Fruit fly (Drosophila melanogaster) whole organism, embryonic: ENCODE results near the gene Cyp4ac2.
A peak's percentile ranks its signal among the peaks of the same experiment; 100 is the strongest.

Source experiments
- Antp ChIP-seq: fragments of 200-800 bp; sonication (Bioruptor generic); optimal IDR thresholded peaks from 3 replicates; lab custom pipeline; 2016; ENCODE audit warnings: missing biosample characterization, missing genetic modification characterization
- Asciz ChIP-seq: fragments of 200-800 bp; sonication (Bioruptor generic); optimal IDR thresholded peaks from 2 replicates; lab custom pipeline; 2017; ENCODE audit warnings: missing biosample characterization, mild to moderate bottlenecking, missing genetic modification characterization, missing genetic modification reagents
- C15 ChIP-seq: fragments of 200-800 bp; sonication (Bioruptor generic); IDR thresholded peaks from 3 replicates; pipeline ENCODE4 v1.3.6; 2022; ENCODE audit warnings: missing biosample characterization, missing genetic modification characterization
- CG10979 ChIP-seq: fragments of 200-800 bp; sonication (Bioruptor generic); optimal IDR thresholded peaks from 2 replicates; lab custom pipeline; 2018; ENCODE audit warnings: missing biosample characterization, mild to moderate bottlenecking, missing genetic modification characterization, moderate library complexity
- CG11247 ChIP-seq: fragments of 200-800 bp; sonication (Bioruptor generic); IDR thresholded peaks from 2 replicates; pipeline ENCODE4 v1.3.6; 2022; ENCODE audit warnings: missing biosample characterization, missing genetic modification characterization
- CG11504 ChIP-seq: fragments of 200-800 bp; sonication (Bioruptor generic); optimal IDR thresholded peaks from 3 replicates; lab custom pipeline; 2019; ENCODE audit warnings: missing biosample characterization, mild to moderate bottlenecking, missing genetic modification characterization, moderate library complexity
- CG1233 ChIP-seq: fragments of 200-800 bp; sonication (Bioruptor generic); optimal IDR thresholded peaks from 4 replicates; lab custom pipeline; 2018; ENCODE audit warnings: missing biosample characterization, mild to moderate bottlenecking, missing genetic modification characterization
- CG15073 ChIP-seq: fragments of 200-800 bp; sonication (Bioruptor generic); optimal IDR thresholded peaks from 2 replicates; lab custom pipeline; 2016; ENCODE audit warnings: missing biosample characterization, missing genetic modification characterization
- CG15269 ChIP-seq: fragments of 200-800 bp; sonication (Bioruptor generic); optimal IDR thresholded peaks from 2 replicates; lab custom pipeline; 2018; ENCODE audit warnings: missing biosample characterization, mild to moderate bottlenecking, missing genetic modification characterization, moderate library complexity
- CG15601 ChIP-seq: fragments of 200-800 bp; sonication (Bioruptor generic); optimal IDR thresholded peaks from 3 replicates; lab custom pipeline; 2019; ENCODE audit warnings: missing biosample characterization, mild to moderate bottlenecking, missing genetic modification characterization, moderate library complexity
- CG16813 ChIP-seq: fragments of 200-800 bp; sonication (Bioruptor generic); IDR thresholded peaks from 3 replicates; pipeline ENCODE4 v1.3.6; 2022; ENCODE audit warnings: missing biosample characterization, missing genetic modification characterization; ENCODE audit not compliant: partially characterized antibody
- CG18011 ChIP-seq: fragments of 200-800 bp; sonication (Bioruptor generic); optimal IDR thresholded peaks from 2 replicates; lab custom pipeline; 2017; ENCODE audit warnings: missing biosample characterization, missing genetic modification characterization, mild to moderate bottlenecking, moderate library complexity, missing genotype
- CG18619 ChIP-seq: fragments of 200-800 bp; sonication (Bioruptor generic); optimal IDR thresholded peaks from 3 replicates; lab custom pipeline; 2017; ENCODE audit warnings: missing biosample characterization, mild to moderate bottlenecking, missing genetic modification characterization
- CG2678 ChIP-seq: fragments of 200-800 bp; sonication (Bioruptor generic); optimal IDR thresholded peaks from 3 replicates; lab custom pipeline; 2019; ENCODE audit warnings: missing biosample characterization, mild to moderate bottlenecking, missing genetic modification characterization, moderate library complexity
- CG3407 ChIP-seq: fragments of 200-800 bp; sonication (Bioruptor generic); optimal IDR thresholded peaks from 2 replicates; lab custom pipeline; 2018; ENCODE audit warnings: missing biosample characterization, mild to moderate bottlenecking, missing genetic modification characterization
- CG3838 ChIP-seq: fragments of 200-800 bp; sonication (Bioruptor generic); optimal IDR thresholded peaks from 3 replicates; lab custom pipeline; 2016; ENCODE audit warnings: missing biosample characterization, missing genetic modification characterization
- CG6175 ChIP-seq: fragments of 200-800 bp; sonication (Bioruptor generic); IDR thresholded peaks from 3 replicates; pipeline ENCODE4 v1.3.6; 2022; ENCODE audit warnings: missing biosample characterization, missing genetic modification characterization
- CG7372 ChIP-seq: fragments of 200-800 bp; sonication (Bioruptor generic); IDR thresholded peaks from 2 replicates; pipeline ENCODE4 v1.3.6; 2022; ENCODE audit warnings: missing biosample characterization, missing genetic modification characterization
- CG7839 ChIP-seq: fragments of 200-800 bp; sonication (Bioruptor generic); optimal IDR thresholded peaks from 3 replicates; lab custom pipeline; 2018; ENCODE audit warnings: missing biosample characterization, mild to moderate bottlenecking, missing genetic modification characterization, moderate library complexity
- CG7928 ChIP-seq: fragments of 200-800 bp; sonication (Bioruptor generic); optimal IDR thresholded peaks from 2 replicates; lab custom pipeline; 2017; ENCODE audit warnings: missing biosample characterization, mild to moderate bottlenecking, missing genetic modification characterization
- CG8281 ChIP-seq: fragments of 200-800 bp; sonication (Bioruptor generic); optimal IDR thresholded peaks from 2 replicates; lab custom pipeline; 2018; ENCODE audit warnings: missing biosample characterization, mild to moderate bottlenecking, missing genetic modification characterization, moderate library complexity
- CG9437 ChIP-seq: fragments of 200-800 bp; sonication (Bioruptor generic); optimal IDR thresholded peaks from 2 replicates; lab custom pipeline; 2018; ENCODE audit warnings: missing biosample characterization, mild to moderate bottlenecking, missing genetic modification characterization
- Deaf1 ChIP-seq: fragments of 200-800 bp; optimal IDR thresholded peaks from 3 replicates; lab custom pipeline; 2019; ENCODE audit warnings: missing biosample characterization, mild to moderate bottlenecking, missing genetic modification characterization, moderate library complexity
- Dll ChIP-seq: fragments of 200-800 bp; sonication (Bioruptor generic); IDR thresholded peaks from 4 replicates; pipeline ENCODE4 v1.3.6; 2022; ENCODE audit warnings: missing biosample characterization, missing genetic modification characterization; ENCODE audit not compliant: partially characterized antibody
- Doc2 ChIP-seq: fragments of 200-800 bp; sonication (Bioruptor generic); IDR thresholded peaks from 2 replicates; pipeline ENCODE4 v1.3.6; 2022; ENCODE audit warnings: missing biosample characterization, missing genetic modification characterization
- HLHmδ ChIP-seq: fragments of 200-800 bp; sonication (Bioruptor generic); optimal IDR thresholded peaks from 2 replicates; lab custom pipeline; 2018; ENCODE audit warnings: missing biosample characterization, mild to moderate bottlenecking, missing genetic modification characterization, moderate library complexity
- Med ChIP-seq: fragments of 200-800 bp; sonication (Bioruptor generic); peaks from one replicate; lab custom pipeline; 2016; ENCODE audit warnings: missing biosample characterization, missing genetic modification characterization, mild to moderate bottlenecking, inconsistent platforms, moderate library complexity
- Poxn ChIP-seq: fragments of 200-800 bp; sonication (Bioruptor generic); IDR thresholded peaks from 2 replicates; pipeline ENCODE4 v1.3.6; 2022; ENCODE audit warnings: missing biosample characterization, missing genetic modification characterization
- Sox100B ChIP-seq: fragments of 200-800 bp; sonication (Bioruptor generic); optimal IDR thresholded peaks from 3 replicates; lab custom pipeline; 2018; ENCODE audit warnings: missing biosample characterization, mild to moderate bottlenecking, missing genetic modification characterization
- Spps ChIP-seq: fragments of 200-800 bp; sonication (Bioruptor generic); optimal IDR thresholded peaks from 2 replicates; lab custom pipeline; 2018; ENCODE audit warnings: missing biosample characterization, mild to moderate bottlenecking, missing genetic modification characterization
- Stat92E ChIP-seq, 3 experiments: fragments of >200 bp in 2 of 3; fragments of 200-800 bp in 1 of 3; sonication (Bioruptor generic) in 1 of 3; optimal IDR thresholded peaks; 2 replicates each; lab custom pipeline; 2017 to 2019; ENCODE audit warnings: missing biosample characterization in 3 of 3, missing genetic modification characterization in 3 of 3, mild to moderate bottlenecking in 1 of 3, moderate library complexity in 1 of 3
- Xrp1 ChIP-seq: fragments of 200-800 bp; sonication (Bioruptor generic); IDR thresholded peaks from 2 replicates; pipeline ENCODE4 v1.3.6; 2022; ENCODE audit warnings: missing biosample characterization, missing genetic modification characterization
- bcd ChIP-seq: fragments of 200-800 bp; sonication (Bioruptor generic); optimal IDR thresholded peaks from 2 replicates; lab custom pipeline; 2017; ENCODE audit warnings: missing biosample characterization, mild to moderate bottlenecking, missing genetic modification characterization
- bsh ChIP-seq, 2 experiments: fragments of 200-800 bp; sonication (Bioruptor generic); optimal IDR thresholded peaks; 2 replicates each; lab custom pipeline; 2017 to 2018; ENCODE audit warnings: mild to moderate bottlenecking in 2 of 2, missing biosample characterization in 2 of 2, missing genetic modification characterization in 2 of 2, moderate library complexity in 1 of 2
- fd64A ChIP-seq: fragments of 200-800 bp; sonication (Bioruptor generic); optimal IDR thresholded peaks from 3 replicates; lab custom pipeline; 2018; ENCODE audit warnings: missing biosample characterization, mild to moderate bottlenecking, missing genetic modification characterization
- gce ChIP-seq: fragments of 200-800 bp; sonication (Bioruptor generic); IDR thresholded peaks from 3 replicates; pipeline ENCODE4 v1.3.6; 2022; ENCODE audit warnings: missing biosample characterization, missing genetic modification characterization
- lab ChIP-seq: fragments of 200-800 bp; sonication (Bioruptor generic); optimal IDR thresholded peaks from 3 replicates; lab custom pipeline; 2017; ENCODE audit warnings: missing biosample characterization, missing genetic modification characterization, mild to moderate bottlenecking, moderate library complexity, missing genetic modification reagents
- mirr ChIP-seq: fragments of 200-800 bp; sonication (Bioruptor generic); optimal IDR thresholded peaks from 3 replicates; lab custom pipeline; 2018; ENCODE audit warnings: missing biosample characterization, mild to moderate bottlenecking, missing genetic modification characterization
- mld ChIP-seq: fragments of 200-800 bp; sonication (Bioruptor generic); IDR thresholded peaks from 3 replicates; pipeline ENCODE4 v1.3.6; 2022; ENCODE audit warnings: missing biosample characterization, missing genetic modification characterization; ENCODE audit not compliant: partially characterized antibody
- ranshi ChIP-seq: fragments of 200-800 bp; sonication (Bioruptor generic); IDR thresholded peaks from 2 replicates; pipeline ENCODE4 v1.3.6; 2022; ENCODE audit warnings: missing biosample characterization, missing genetic modification characterization
- scrt ChIP-seq: fragments of 200-800 bp; sonication (Bioruptor generic); optimal IDR thresholded peaks from 2 replicates; lab custom pipeline; 2018; ENCODE audit warnings: missing biosample characterization, mild to moderate bottlenecking, missing genetic modification characterization, moderate library complexity
- sens ChIP-seq: fragments of 200-800 bp; sonication (Bioruptor generic); peaks from one replicate; lab custom pipeline; 2016; ENCODE audit warnings: missing biosample characterization, missing genetic modification characterization
- sisA ChIP-seq: fragments of 200-800 bp; sonication (Bioruptor generic); IDR thresholded peaks from 2 replicates; pipeline ENCODE4 v1.3.6; 2022; ENCODE audit warnings: missing biosample characterization, missing genetic modification characterization
- stwl ChIP-seq: fragments of 200-800 bp; sonication (Bioruptor generic); optimal IDR thresholded peaks from 3 replicates; lab custom pipeline; 2018; ENCODE audit warnings: missing biosample characterization, mild to moderate bottlenecking, missing genetic modification characterization, moderate library complexity
- sug ChIP-seq: fragments of 200-800 bp; optimal IDR thresholded peaks from 2 replicates; lab custom pipeline; 2019; ENCODE audit warnings: missing biosample characterization, mild to moderate bottlenecking, missing genetic modification characterization, moderate library complexity
- wek ChIP-seq: fragments of 200-800 bp; sonication (Bioruptor generic); optimal IDR thresholded peaks from 3 replicates; lab custom pipeline; 2018; ENCODE audit warnings: missing biosample characterization, mild to moderate bottlenecking, missing genetic modification characterization, moderate library complexity
- zfh1 ChIP-seq: fragments of 200-800 bp; sonication (Bioruptor generic); IDR thresholded peaks from 3 replicates; pipeline ENCODE4 v1.3.6; 2022; ENCODE audit warnings: missing biosample characterization, missing genetic modification characterization

Gene Cyp4ac2

DNA sequence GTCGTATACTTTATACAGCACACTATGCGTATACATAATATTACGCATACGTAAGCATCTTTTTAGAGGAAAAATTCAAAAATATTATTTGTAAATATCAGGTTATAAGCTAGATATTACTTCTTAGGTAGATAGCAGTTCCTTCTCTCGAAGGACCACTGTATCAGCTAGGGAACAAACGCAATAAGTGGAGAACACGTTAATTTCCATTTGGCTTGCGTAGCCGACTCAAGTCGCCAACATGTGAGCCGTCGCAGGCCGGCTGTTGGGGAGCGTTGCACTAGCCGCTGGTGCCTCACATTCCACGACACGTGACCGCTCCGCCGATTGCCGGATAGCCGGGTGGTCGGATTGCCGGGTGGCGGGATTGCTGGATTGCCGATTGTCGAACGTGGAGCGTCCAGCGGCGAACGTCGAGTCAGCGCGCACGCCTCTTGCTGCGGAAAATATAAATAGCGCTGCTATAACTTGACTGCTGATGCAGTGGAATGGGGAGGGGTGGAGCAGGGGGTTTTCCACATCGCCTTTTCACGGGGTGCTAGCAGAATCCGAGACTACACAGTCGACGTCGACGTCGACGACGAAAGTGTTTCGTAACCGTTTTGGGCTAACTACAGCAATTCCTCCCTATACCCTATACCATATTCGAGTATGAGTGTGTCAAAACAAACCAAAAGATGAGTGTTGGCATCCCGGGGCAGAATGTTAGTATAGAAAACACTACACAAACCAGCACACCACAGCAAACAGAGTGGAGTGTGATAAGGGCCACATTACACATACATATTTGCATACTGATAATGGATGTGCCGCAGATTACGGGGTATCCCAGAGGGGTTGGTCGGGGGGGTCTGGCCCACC is 37.1 kb downstream of the Cyp4ac2 start (continued):
- TF ChIP-seq gce: 0 out of 3 replicates have a peak, but pooled peaks have one; percentile 16
- TF ChIP-seq CG16813: no peak
- TF ChIP-seq bsh (GFP tag; optimal IDR thresholded peaks at IDR 0.05; lab: Kevin White, UChicago): peak in 1 of 2 experiments; percentile 55
- peak; percentile 42 for TF ChIP-seq bcd (GFP tag; lab: Kevin White, UChicago)
- no peak for TF ChIP-seq CG3838 (GFP tag; lab: Kevin White, UChicago)
- TF ChIP-seq sens: peak; percentile 84
- TF ChIP-seq stwl (tag; lab: Kevin White, UChicago): no peak
- no peak for TF ChIP-seq Stat92E (GFP tag; optimal IDR thresholded peaks at IDR 0.05; lab: Kevin White, UChicago)
- peak; percentile 69 for TF ChIP-seq CG10979 (tag; lab: Kevin White, UChicago)
- TF ChIP-seq Doc2 (GFP tag; lab: Robert Waterston, UW): no peak
- TF ChIP-seq CG11247 (GFP tag; lab: Robert Waterston, UW): no peak
- peak; percentile 0 for TF ChIP-seq mirr (GFP tag; lab: Kevin White, UChicago)
- TF ChIP-seq Deaf1 (tag; lab: Kevin White, UChicago): peak; percentile 15
- TF ChIP-seq CG9437 (GFP tag; lab: Kevin White, UChicago): peak; percentile 50
- TF ChIP-seq Xrp1 (GFP tag; lab: Robert Waterston, UW): peak; percentile 62; the same call in 1 of the 2 replicates
- TF ChIP-seq sisA (GFP tag; lab: Robert Waterston, UW): no peak
- no peak for TF ChIP-seq Poxn (GFP tag; lab: Robert Waterston, UW)
- TF ChIP-seq Dll (GFP tag; lab: Robert Waterston, UW): no peak
- TF ChIP-seq CG11504 (tag; lab: Kevin White, UChicago): peak; percentile 24
- TF ChIP-seq zfh1: peak; percentile 17; the same call in 1 of the 3 replicates
- TF ChIP-seq mld: no peak
- peak; percentile 37 for TF ChIP-seq Asciz (GFP tag; lab: Kevin White, UChicago)
- 0 out of 3 replicates have a peak, but pooled peaks have one; percentile 7 for TF ChIP-seq CG6175 (GFP tag; lab: Robert Waterston, UW)
- peak; percentile 18 for TF ChIP-seq Antp (GFP tag; lab: Kevin White, UChicago)
- peak; percentile 36 for TF ChIP-seq CG3407
- peak; percentile 8 for TF ChIP-seq CG15269 (tag; lab: Kevin White, UChicago)
- TF ChIP-seq CG18619 (GFP tag; lab: Kevin White, UChicago): no peak
- TF ChIP-seq HLHmδ (GFP tag; lab: Kevin White, UChicago): peak; percentile 18
- TF ChIP-seq sug: peak; percentile 4
- TF ChIP-seq scrt: peak; percentile 20
- TF ChIP-seq Spps (tag; lab: Kevin White, UChicago): no peak
- peak; percentile 22 for TF ChIP-seq wek (GFP tag; lab: Kevin White, UChicago)
- TF ChIP-seq ranshi (GFP tag; lab: Robert Waterston, UW): no peak
- no peak for TF ChIP-seq C15 (GFP tag; lab: Robert Waterston, UW)
- TF ChIP-seq Sox100B (GFP tag; lab: Kevin White, UChicago): peak; percentile 11
- peak; percentile 80 for TF ChIP-seq Med (GFP tag; lab: Kevin White, UChicago)
- TF ChIP-seq CG15073: no peak
- peak; percentile 42 for TF ChIP-seq CG15601 (tag; lab: Kevin White, UChicago)
- no peak for TF ChIP-seq CG1233 (GFP tag; lab: Kevin White, UChicago)
- TF ChIP-seq fd64A (GFP tag; lab: Kevin White, UChicago): peak; percentile 59
- no peak for TF ChIP-seq CG18011 (GFP tag; lab: Kevin White, UChicago)
- TF ChIP-seq CG8281 (tag; lab: Kevin White, UChicago): peak; percentile 97
- peak; percentile 69 for TF ChIP-seq lab (GFP tag; lab: Kevin White, UChicago)
- peak; percentile 93 for TF ChIP-seq CG7372 (GFP tag; lab: Robert Waterston, UW)
- TF ChIP-seq CG7839 (tag; lab: Kevin White, UChicago): peak; percentile 6
- no peak for TF ChIP-seq CG7928
- TF ChIP-seq CG2678 (tag; lab: Kevin White, UChicago): peak; percentile 33
